Fruit fly (Drosophila melanogaster): ENCODE data around the gene RpS19a.

The RpS19a gene

DNA sequence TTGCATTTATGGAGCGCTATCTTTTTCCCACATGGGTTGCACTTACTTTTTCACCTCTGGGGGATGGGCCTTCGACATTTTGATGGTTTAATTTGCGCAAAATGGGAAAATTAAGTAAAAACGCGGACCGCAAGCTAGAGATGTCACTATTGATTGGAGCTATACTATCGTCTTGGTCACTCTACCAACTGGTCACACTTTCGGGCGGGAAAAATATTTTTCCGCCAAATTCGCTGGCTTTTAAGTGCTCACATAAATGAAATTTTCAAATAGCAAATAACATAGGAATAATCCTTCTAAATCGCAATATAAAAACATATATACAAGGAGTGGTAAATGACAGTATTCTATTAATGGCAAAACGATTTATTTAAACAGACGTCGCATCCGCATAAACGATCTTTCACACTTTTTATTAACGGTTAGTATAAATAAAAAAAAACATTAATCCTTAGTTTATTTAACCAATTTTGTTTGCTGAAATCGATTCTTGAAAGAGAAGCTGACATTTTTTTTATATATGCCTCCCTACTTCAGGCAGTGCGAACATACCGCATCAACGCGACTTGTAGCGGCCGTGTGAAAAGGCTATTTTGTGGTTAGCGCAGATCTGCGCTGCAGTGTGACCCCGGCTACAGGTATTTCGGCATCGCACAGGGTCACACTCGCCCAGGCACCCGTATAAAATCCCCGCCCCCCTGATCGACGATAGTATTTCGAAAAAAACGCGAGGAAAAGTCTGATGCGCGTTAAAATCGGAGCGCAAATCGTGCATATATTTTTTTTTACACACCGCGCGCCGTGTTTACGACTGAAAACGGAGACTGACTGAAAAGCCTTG lies 2.8 kb downstream of the RpS19a start, which contains the start of the genes SNRPG and mthl1 (continued):
- TF ChIP-seq CG14441 (GFP tag; IDR thresholded peaks at IDR 0.05): peak; percentile 96
- peak; percentile 69 for TF ChIP-seq Mad (GFP tag; optimal IDR thresholded peaks at IDR 0.05)
- peak; percentile 92 for TF ChIP-seq al (GFP tag; IDR thresholded peaks at IDR 0.05)
- no peak for TF ChIP-seq abd-A (tag; optimal IDR thresholded peaks at IDR 0.05)
- TF ChIP-seq sqz (GFP tag; optimal IDR thresholded peaks at IDR 0.05): peak; percentile 96
- peak; percentile 48 for TF ChIP-seq dm (GFP tag; optimal IDR thresholded peaks at IDR 0.05)
- TF ChIP-seq zen (tag; optimal IDR thresholded peaks at IDR 0.05): peak; percentile 59
- peak; percentile 70 for TF ChIP-seq Dad (GFP tag; optimal IDR thresholded peaks at IDR 0.05)
- peak; percentile 81 for TF ChIP-seq her (GFP tag; optimal IDR thresholded peaks at IDR 0.05)
- TF ChIP-seq disco-r (GFP tag; optimal IDR thresholded peaks at IDR 0.05): peak; percentile 13
- peak; percentile 90 for TF ChIP-seq CG6272 (GFP tag; IDR thresholded peaks at IDR 0.05)
- TF ChIP-seq CG15011 (GFP tag; optimal IDR thresholded peaks at IDR 0.05): no peak
- peak; percentile 51 for TF ChIP-seq fd64A (GFP tag; optimal IDR thresholded peaks at IDR 0.05)
- no peak for TF ChIP-seq Hey (tag; optimal IDR thresholded peaks at IDR 0.05)
- no peak for TF ChIP-seq p53 (GFP tag; optimal IDR thresholded peaks at IDR 0.05)
- peak; percentile 38 for TF ChIP-seq CG8388 (GFP tag; optimal IDR thresholded peaks at IDR 0.05)
- peak; percentile 96 for TF ChIP-seq Med (GFP tag)
- peak; percentile 66 for TF ChIP-seq vnd (GFP tag; IDR thresholded peaks at IDR 0.05; ENCODE audit: partially characterized antibody)
- peak; percentile 73 for TF ChIP-seq CG12942 (GFP tag; optimal IDR thresholded peaks at IDR 0.05)
- peak; percentile 85 for TF ChIP-seq Sry-δ (GFP tag; optimal IDR thresholded peaks at IDR 0.05)
- TF ChIP-seq wek (GFP tag; optimal IDR thresholded peaks at IDR 0.05): no peak
- peak; percentile 85 for TF ChIP-seq Ets97D (GFP tag; optimal IDR thresholded peaks at IDR 0.05)
- no peak for TF ChIP-seq corto (GFP tag; optimal IDR thresholded peaks at IDR 0.05)
- peak; percentile 82 for TF ChIP-seq CG9797 (GFP tag; optimal IDR thresholded peaks at IDR 0.05)
- TF ChIP-seq amos (GFP tag; IDR thresholded peaks at IDR 0.05; ENCODE audit: partially characterized antibody): peak; percentile 68
- no peak for TF ChIP-seq pita (GFP tag; optimal IDR thresholded peaks at IDR 0.05)
- peak; percentile 45 for TF ChIP-seq stwl (tag; optimal IDR thresholded peaks at IDR 0.05)
- peak; percentile 70 for TF ChIP-seq CG18599 (GFP tag; optimal IDR thresholded peaks at IDR 0.05)
- TF ChIP-seq CG5953 (GFP tag; IDR thresholded peaks at IDR 0.05): peak; percentile 81
- TF ChIP-seq BEAF-32 (GFP tag; optimal IDR thresholded peaks at IDR 0.05): peak; percentile 83
- TF ChIP-seq eve (GFP tag; optimal IDR thresholded peaks at IDR 0.05): no peak
- peak; percentile 36 for TF ChIP-seq CG8924 (tag; optimal IDR thresholded peaks at IDR 0.05)
- peak; percentile 48 for TF ChIP-seq CG13296 (GFP tag; optimal IDR thresholded peaks at IDR 0.05)
- no peak for TF ChIP-seq salm (tag; optimal IDR thresholded peaks at IDR 0.05)
- TF ChIP-seq Dip3 (GFP tag; optimal IDR thresholded peaks at IDR 0.05): peak; percentile 92
- peak; percentile 92 for TF ChIP-seq CG2120 (GFP tag; optimal IDR thresholded peaks at IDR 0.05)
- TF ChIP-seq slbo (GFP tag; IDR thresholded peaks at IDR 0.05): peak; percentile 97
- no peak for TF ChIP-seq crc (GFP tag; optimal IDR thresholded peaks at IDR 0.05)
- peak; percentile 76 for TF ChIP-seq Taf1 (GFP tag; IDR thresholded peaks at IDR 0.05)
- peak; percentile 84 for TF ChIP-seq Atf6 (GFP tag; IDR thresholded peaks at IDR 0.05)
- TF ChIP-seq HHEX (GFP tag; optimal IDR thresholded peaks at IDR 0.05): peak; percentile 55
- peak; percentile 86 for TF ChIP-seq jumu (GFP tag; optimal IDR thresholded peaks at IDR 0.05)
- TF ChIP-seq CG11696 (GFP tag; IDR thresholded peaks at IDR 0.05): peak; percentile 76
- TF ChIP-seq CG6683 (GFP tag; optimal IDR thresholded peaks at IDR 0.05): no peak
- TF ChIP-seq CG3281 (GFP tag; optimal IDR thresholded peaks at IDR 0.05): peak; percentile 53
- no peak for TF ChIP-seq Tbp (GFP tag; optimal IDR thresholded peaks at IDR 0.05)
- peak; percentile 71; the same call in 1 of the 3 replicates for TF ChIP-seq sr (GFP tag; IDR thresholded peaks at IDR 0.05)
- peak; percentile 69 for TF ChIP-seq E2f2 (GFP tag; IDR thresholded peaks at IDR 0.05)
- peak; percentile 94 for TF ChIP-seq CG14667 (GFP tag; IDR thresholded peaks at IDR 0.05)
